Worm (Caenorhabditis elegans): ENCODE data around the gene nspf-1.

Gene nspf-1

DNA sequence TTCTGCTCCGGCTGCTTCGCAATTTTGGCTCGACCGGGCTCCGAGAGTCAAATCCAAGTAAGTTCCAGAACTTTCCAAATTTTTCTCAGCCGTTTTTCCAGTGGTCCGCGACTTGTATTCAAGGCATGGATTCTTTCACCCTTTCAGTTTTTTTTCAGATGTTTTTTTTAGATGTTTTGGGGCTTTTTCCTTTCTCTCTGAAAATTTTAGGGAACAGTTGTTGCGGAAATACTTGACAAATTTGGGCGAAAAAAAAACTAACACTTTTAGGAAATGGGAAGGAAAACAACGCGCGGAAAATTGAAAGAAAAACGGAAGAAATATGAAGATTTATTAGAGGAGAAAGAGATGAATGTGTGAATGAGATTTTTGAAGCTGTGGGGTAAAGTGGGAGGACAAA lies 38.1 kb downstream of the nspf-1 start, which contains the start of the genes T05A8.11 and nep-2:
Gene T05A8.11, minus strand, starts transcription at position 101 of the 400 bp plus-strand sequence.
Gene nep-2, minus strand, starts transcription at position 192 of the 400 bp plus-strand sequence.
- TF ChIP-seq elt-4 (tag; optimal IDR thresholded peaks at IDR 0.05), result no peak

DNA sequence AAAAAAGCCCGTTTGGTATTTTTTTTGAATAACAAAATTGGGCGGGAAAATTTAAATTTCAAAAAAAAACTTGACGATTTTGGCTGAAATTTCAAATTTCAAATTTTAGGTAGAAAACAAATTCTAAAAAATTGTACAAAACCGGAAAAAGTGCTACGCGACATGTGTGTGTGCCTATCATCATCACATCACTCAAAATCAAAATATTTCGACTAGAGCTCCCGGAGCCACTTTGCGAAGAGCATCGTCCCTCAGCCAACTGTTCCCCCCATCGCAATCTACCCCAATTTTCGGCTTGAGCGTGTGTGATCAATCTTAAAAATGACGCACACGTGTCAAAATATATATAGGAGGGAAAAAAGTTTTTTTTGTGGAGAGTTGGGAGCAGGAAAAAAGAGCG lies 39.3 kb downstream of the nspf-1 start:
- TF ChIP-seq unc-55 (GFP tag; optimal IDR thresholded peaks at IDR 0.05) (peak; percentile 52), ama-1 (optimal IDR thresholded peaks at IDR 0.05) (no peak)

- TF ChIP-seq ztf-16 (tag; optimal IDR thresholded peaks at IDR 0.05) (no peak), elt-4 (tag; optimal IDR thresholded peaks at IDR 0.05) (no peak), C38D4.7 (GFP tag; optimal IDR thresholded peaks at IDR 0.05) (no peak), unc-42 (tag; optimal IDR thresholded peaks at IDR 0.05) (peak; percentile 34), K09A11.1 (tag; optimal IDR thresholded peaks at IDR 0.05; ENCODE audit: insufficient read depth) (no peak), unc-86 (tag; optimal IDR thresholded peaks at IDR 0.05) (no peak)
These were observed 43.2 kb downstream of the nspf-1 start for ce11 chrII:2730647-2731046.

- TF ChIP-seq K02D7.2 (tag; optimal IDR thresholded peaks at IDR 0.05) (no peak), sox-4 (tag; optimal IDR thresholded peaks at IDR 0.05) (no peak), eyg-1 (tag; optimal IDR thresholded peaks at IDR 0.05) (no peak), che-1 (tag; optimal IDR thresholded peaks at IDR 0.05) (no peak), hlh-15 (tag; optimal IDR thresholded peaks at IDR 0.05) (no peak), nfya-1 (tag; optimal IDR thresholded peaks at IDR 0.05) (no peak), dve-1 (tag; optimal IDR thresholded peaks at IDR 0.05) (peak; percentile 82)
These were observed 46.8 kb downstream of the nspf-1 start for ce11 chrII:2734266-2734665.

DNA sequence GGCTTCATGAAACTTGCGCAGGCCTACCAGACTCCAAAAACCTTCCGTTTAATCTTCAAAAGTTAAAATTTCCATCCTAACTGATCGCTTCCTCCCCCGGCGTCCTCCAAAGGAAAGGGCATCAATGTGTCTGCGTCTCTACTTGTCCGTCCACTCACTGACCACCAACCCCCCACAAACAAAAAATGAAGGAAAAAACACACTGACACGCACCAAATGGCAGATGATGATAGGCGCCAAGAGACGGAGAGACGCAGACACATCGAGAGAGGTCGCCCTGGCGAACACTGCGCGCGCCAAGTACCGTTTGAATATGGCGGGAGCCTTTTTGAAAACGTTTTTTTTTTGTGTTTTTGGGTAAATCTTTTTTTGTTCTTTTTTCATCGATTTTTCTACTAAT lies 47.3 kb downstream of the nspf-1 start:
- TF ChIP-seq nfya-1 (tag; optimal IDR thresholded peaks at IDR 0.05) (peak; percentile 49), hlh-8 (tag; optimal IDR thresholded peaks at IDR 0.05) (no peak), che-1 (tag; optimal IDR thresholded peaks at IDR 0.05) (no peak), ceh-6 (GFP tag; optimal IDR thresholded peaks at IDR 0.05) (no peak), C08G9.2 (tag; optimal IDR thresholded peaks at IDR 0.05) (no peak)

- TF ChIP-seq unc-55 (GFP tag; optimal IDR thresholded peaks at IDR 0.05), result no peak
- no peak for TF ChIP-seq ceh-22 (tag; optimal IDR thresholded peaks at IDR 0.05)
- no peak for TF ChIP-seq hlh-15 (tag; optimal IDR thresholded peaks at IDR 0.05)
- TF ChIP-seq pag-3 (tag; optimal IDR thresholded peaks at IDR 0.05; ENCODE audit: borderline replicate concordance), result no peak
- TF ChIP-seq lim-6 (tag; optimal IDR thresholded peaks at IDR 0.05), result no peak
- no peak for TF ChIP-seq Y22D7AL.16 (tag; optimal IDR thresholded peaks at IDR 0.05)
- TF ChIP-seq nhr-11 (tag; optimal IDR thresholded peaks at IDR 0.05), result no peak
- TF ChIP-seq unc-86 (tag; optimal IDR thresholded peaks at IDR 0.05), result no peak
- TF ChIP-seq rnt-1 (tag; optimal IDR thresholded peaks at IDR 0.05), result no peak
- TF ChIP-seq lin-11 (tag; optimal IDR thresholded peaks at IDR 0.05), result no peak
- TF ChIP-seq odd-2 (tag; optimal IDR thresholded peaks at IDR 0.05), result no peak
- TF ChIP-seq unc-42 (tag; optimal IDR thresholded peaks at IDR 0.05), result no peak
- no peak for TF ChIP-seq ceh-14 (tag; optimal IDR thresholded peaks at IDR 0.05)
- TF ChIP-seq pax-1 (tag; optimal IDR thresholded peaks at IDR 0.05), result no peak
- TF ChIP-seq elt-2 (tag; optimal IDR thresholded peaks at IDR 0.05), result no peak
- no peak for TF ChIP-seq ttx-3 (tag; optimal IDR thresholded peaks at IDR 0.05)
- no peak for TF ChIP-seq ahr-1 (tag; optimal IDR thresholded peaks at IDR 0.05)
- TF ChIP-seq pha-2 (tag; optimal IDR thresholded peaks at IDR 0.05), result no peak
These were observed 47.8 kb downstream of the nspf-1 start, which contains the start of gene wdr-31 for ce11 chrII:2735192-2735591. Gene wdr-31 (minus strand): TSS chrII:2735292.
